Worm (Caenorhabditis elegans) whole organism, L4 larva: ENCODE measurements around the gene npr-41.

Source experiments
- F10B5.3 ChIP-seq: sonication (generic microtip); optimal IDR thresholded peaks from 2 replicates; lab custom pipeline; 2016; ENCODE audit warnings: mild to moderate bottlenecking, missing genetic modification characterization, missing compliant biosample characterization
- F37D6.2 ChIP-seq: sonication (generic microtip); optimal IDR thresholded peaks from 2 replicates; lab custom pipeline; 2016; ENCODE audit warnings: mild to moderate bottlenecking, missing genetic modification characterization, missing compliant biosample characterization
- F44E2.7 ChIP-seq: fragments of 200-800 bp; sonication (Bioruptor generic); IDR thresholded peaks from 2 replicates; pipeline ENCODE4 v2.1.2; 2022; ENCODE audit warnings: missing genetic modification characterization, missing compliant biosample characterization
- F49E8.2 ChIP-seq: sonication (generic microtip); optimal IDR thresholded peaks from 2 replicates; lab custom pipeline; 2016; ENCODE audit warnings: missing compliant biosample characterization, mild to moderate bottlenecking, missing genetic modification characterization, borderline replicate concordance
- T20F7.1 ChIP-seq: fragments of 200-800 bp; sonication (Bioruptor generic); optimal IDR thresholded peaks from 2 replicates; lab custom pipeline; 2018; ENCODE audit warnings: mild to moderate bottlenecking, missing genetic modification characterization, missing compliant biosample characterization
- T26A8.4 ChIP-seq: fragments of 200-800 bp; sonication (Bioruptor generic); IDR thresholded peaks from 2 replicates; pipeline ENCODE4 v1.3.6; 2022; ENCODE audit warnings: missing genetic modification characterization, missing compliant biosample characterization
- Y48G9A.11 ChIP-seq: fragments of 200-800 bp; sonication (Bioruptor generic); IDR thresholded peaks from 2 replicates; pipeline ENCODE4 v1.3.6; 2022; ENCODE audit warnings: missing genetic modification reagents, missing genetic modification characterization, missing compliant biosample characterization
- ZK337.2 ChIP-seq: fragments of 200-800 bp; sonication (Bioruptor generic); IDR thresholded peaks from 2 replicates; pipeline ENCODE4 v1.3.6; 2022; ENCODE audit warnings: missing genetic modification reagents, missing genetic modification characterization, missing compliant biosample characterization
- ZK546.5 ChIP-seq, 2 experiments: sonication (generic microtip); optimal IDR thresholded peaks; 2 replicates each; lab custom pipeline; 2017; ENCODE audit warnings: missing biosample characterization in 2 of 2, missing genetic modification characterization in 2 of 2
- aly-2 ChIP-seq: sonication (generic microtip); optimal IDR thresholded peaks from 2 replicates; lab custom pipeline; 2018; ENCODE audit warnings: missing biosample characterization, missing genetic modification characterization
- arid-1 ChIP-seq: fragments of 200-800 bp; sonication (Bioruptor generic); conservative IDR thresholded peaks from 2 replicates; pipeline ENCODE4 v1.3.6; 2022; ENCODE audit warnings: missing genetic modification reagents, missing genetic modification characterization, missing compliant biosample characterization
- attf-4 ChIP-seq: sonication (generic microtip); optimal IDR thresholded peaks from 3 replicates; lab custom pipeline; 2017; ENCODE audit warnings: missing biosample characterization, missing genetic modification characterization
- ceh-20 ChIP-seq: fragments of 200-800 bp; sonication (Bioruptor generic); IDR thresholded peaks from 2 replicates; pipeline ENCODE4 v1.3.6; 2022; ENCODE audit warnings: missing genetic modification reagents, missing genetic modification characterization, missing compliant biosample characterization
- ceh-28 ChIP-seq: fragments of 150-350 bp; optimal IDR thresholded peaks from 2 replicates; lab custom pipeline; 2014; ENCODE audit warnings: missing biosample characterization, missing genetic modification reagents, missing genetic modification characterization
- ceh-32 ChIP-seq: sonication (generic microtip); optimal IDR thresholded peaks from 2 replicates; lab custom pipeline; 2016; ENCODE audit warnings: mild to moderate bottlenecking, missing genetic modification characterization, missing compliant biosample characterization; ENCODE audit not compliant: poor library complexity
- ceh-44 ChIP-seq: fragments of 200-800 bp; sonication (Bioruptor generic); IDR thresholded peaks from 2 replicates; pipeline ENCODE4 v1.3.6; 2022; ENCODE audit warnings: missing genetic modification reagents, missing genetic modification characterization, missing compliant biosample characterization
- daf-19 ChIP-seq: fragments of 200-800 bp; sonication (Bioruptor generic); conservative IDR thresholded peaks from 2 replicates; pipeline ENCODE4 v1.3.6; 2022; ENCODE audit warnings: missing genetic modification characterization, missing compliant biosample characterization
- dmd-6 ChIP-seq: fragments of 200-800 bp; sonication (Bioruptor generic); IDR thresholded peaks from 2 replicates; pipeline ENCODE4 v1.3.6; 2022; ENCODE audit warnings: missing genetic modification reagents, missing genetic modification characterization, missing compliant biosample characterization
- dmd-9 ChIP-seq: fragments of 200-800 bp; sonication (Bioruptor generic); IDR thresholded peaks from 2 replicates; pipeline ENCODE4 v1.3.6; 2022; ENCODE audit warnings: missing genetic modification reagents, missing genetic modification characterization, missing compliant biosample characterization
- duxl-1 ChIP-seq: sonication (generic microtip); optimal IDR thresholded peaks from 2 replicates; lab custom pipeline; 2016; ENCODE audit warnings: mild to moderate bottlenecking, missing genetic modification characterization, moderate library complexity, missing compliant biosample characterization; ENCODE audit not compliant: poor library complexity
- dve-1 ChIP-seq: sonication (generic microtip); optimal IDR thresholded peaks from 2 replicates; lab custom pipeline; 2017; ENCODE audit warnings: antibody characterized with exemption, mild to moderate bottlenecking, missing genetic modification characterization, missing compliant biosample characterization; ENCODE audit not compliant: insufficient read depth
- fkh-10 ChIP-seq: fragments of 150-350 bp; optimal IDR thresholded peaks from 2 replicates; lab custom pipeline; 2014; ENCODE audit warnings: missing biosample characterization, missing genetic modification reagents, missing genetic modification characterization
- hif-1 ChIP-seq, 2 experiments: sonication (generic microtip); optimal IDR thresholded peaks; 2 replicates each; lab custom pipeline; 2016 to 2017; ENCODE audit warnings: missing compliant biosample characterization in 2 of 2, missing genetic modification characterization in 2 of 2, missing genetic modification reagents in 2 of 2, missing genotype in 2 of 2, mild to moderate bottlenecking in 1 of 2
- hmg-1.1 ChIP-seq: fragments of 200-800 bp; sonication (Bioruptor generic); IDR thresholded peaks from 2 replicates; pipeline ENCODE4 v1.3.6; 2022; ENCODE audit warnings: missing genetic modification reagents, missing genetic modification characterization, missing compliant biosample characterization
- lim-7 ChIP-seq: fragments of 200-800 bp; sonication (Bioruptor generic); IDR thresholded peaks from 2 replicates; pipeline ENCODE4 v1.3.6; 2022; ENCODE audit warnings: missing genetic modification characterization, missing compliant biosample characterization
- lin-15B ChIP-seq: fragments of 150-350 bp; sonication (generic microtip); optimal IDR thresholded peaks from 3 replicates; lab custom pipeline; 2014; ENCODE audit warnings: missing biosample characterization, missing genetic modification characterization
- lin-29 ChIP-seq: fragments of 200-800 bp; sonication (Bioruptor generic); IDR thresholded peaks from 2 replicates; pipeline ENCODE4 v1.3.6; 2022; ENCODE audit warnings: missing genetic modification reagents, missing genetic modification characterization, missing compliant biosample characterization
- lin-38 ChIP-seq: fragments of 200-800 bp; sonication (Bioruptor generic); IDR thresholded peaks from 2 replicates; pipeline ENCODE4 v1.3.6; 2022; ENCODE audit warnings: missing genetic modification reagents, missing genetic modification characterization, missing compliant biosample characterization
- lin-39 ChIP-seq: fragments of 150-350 bp; optimal IDR thresholded peaks from 2 replicates; lab custom pipeline; 2014; ENCODE audit warnings: missing biosample characterization, missing genetic modification reagents, missing genetic modification characterization
- madf-5 ChIP-seq, 2 experiments: fragments of 200-800 bp; sonication (Bioruptor generic); IDR thresholded peaks; 2 replicates each; pipeline ENCODE4 v1.3.6; 2022; ENCODE audit warnings: missing compliant biosample characterization in 2 of 2, missing genetic modification characterization in 2 of 2
- mdl-1 ChIP-seq, 2 experiments: fragments of 150-350 bp in 1 of 2; sonication (generic microtip) in 1 of 2; optimal IDR thresholded peaks; 2 replicates each; lab custom pipeline; 2014 to 2017; ENCODE audit warnings: missing biosample characterization in 2 of 2, missing genetic modification characterization in 2 of 2
- mep-1 ChIP-seq: fragments of 150-350 bp; sonication (generic microtip); optimal IDR thresholded peaks from 3 replicates; lab custom pipeline; 2014; ENCODE audit warnings: missing biosample characterization, missing genetic modification characterization
- nhr-102 ChIP-seq: sonication (generic microtip); optimal IDR thresholded peaks from 2 replicates; lab custom pipeline; 2016; ENCODE audit warnings: mild to moderate bottlenecking, missing genetic modification characterization, moderate library complexity, missing compliant biosample characterization
- nhr-11 ChIP-seq: fragments of 150-350 bp; optimal IDR thresholded peaks from 2 replicates; lab custom pipeline; 2014; ENCODE audit warnings: missing biosample characterization, missing genetic modification characterization
- nhr-111 ChIP-seq: fragments of 200-800 bp; sonication (Bioruptor generic); optimal IDR thresholded peaks from 2 replicates; lab custom pipeline; 2018; ENCODE audit warnings: mild to moderate bottlenecking, missing genetic modification characterization, missing compliant biosample characterization
- nhr-28 ChIP-seq: fragments of 150-350 bp; optimal IDR thresholded peaks from 2 replicates; lab custom pipeline; 2014; ENCODE audit warnings: missing biosample characterization, missing genetic modification characterization
- nhr-41 ChIP-seq: fragments of 200-800 bp; sonication (Bioruptor generic); IDR thresholded peaks from 2 replicates; pipeline ENCODE4 v1.3.6; 2022; ENCODE audit warnings: missing genetic modification reagents, missing genetic modification characterization, missing compliant biosample characterization
- nhr-42 ChIP-seq: fragments of 200-800 bp; sonication (Bioruptor generic); IDR thresholded peaks from 2 replicates; pipeline ENCODE4 v1.3.6; 2022; ENCODE audit warnings: missing genetic modification characterization, missing compliant biosample characterization
- nhr-76 ChIP-seq: fragments of 150-350 bp; optimal IDR thresholded peaks from 2 replicates; lab custom pipeline; 2014; ENCODE audit warnings: missing biosample characterization, missing genetic modification characterization
- nhr-77 ChIP-seq: fragments of 150-350 bp; optimal IDR thresholded peaks from 2 replicates; lab custom pipeline; 2014; ENCODE audit warnings: missing biosample characterization, missing genetic modification characterization
- pha-4 ChIP-seq, 2 experiments: fragments of 150-350 bp in 1 of 2; fragments of 200-800 bp in 1 of 2; sonication (Bioruptor generic) in 1 of 2; IDR thresholded peaks in 1 of 2; optimal IDR thresholded peaks in 1 of 2; 2 replicates each; pipeline versions ENCODE4 v1.3.6 to Lab custom; 2014 to 2022; ENCODE audit warnings: missing genetic modification characterization in 2 of 2, missing genetic modification reagents in 2 of 2, missing biosample characterization in 1 of 2, missing compliant biosample characterization in 1 of 2
- php-3 ChIP-seq: fragments of 200-800 bp; sonication (Bioruptor generic); IDR thresholded peaks from 2 replicates; pipeline ENCODE4 v1.3.6; 2022; ENCODE audit warnings: missing genetic modification reagents, missing genetic modification characterization, missing compliant biosample characterization
- skn-1 ChIP-seq: fragments of 150-350 bp; optimal IDR thresholded peaks from 2 replicates; lab custom pipeline; 2014; ENCODE audit warnings: missing biosample characterization, missing genetic modification characterization
- snpc-4 ChIP-seq: fragments of 150-350 bp; optimal IDR thresholded peaks from 2 replicates; lab custom pipeline; 2014; ENCODE audit warnings: missing biosample characterization, missing genetic modification characterization
- spr-3 ChIP-seq: fragments of 200-800 bp; sonication (Bioruptor generic); optimal IDR thresholded peaks from 2 replicates; lab custom pipeline; 2018; ENCODE audit warnings: mild to moderate bottlenecking, missing genetic modification characterization, missing compliant biosample characterization
- tag-97 ChIP-seq: fragments of 200-800 bp; sonication (Bioruptor generic); IDR thresholded peaks from 2 replicates; pipeline ENCODE4 v1.3.6; 2022; ENCODE audit warnings: missing genetic modification characterization, missing compliant biosample characterization
- unc-39 ChIP-seq: sonication (generic microtip); optimal IDR thresholded peaks from 2 replicates; lab custom pipeline; 2017; ENCODE audit warnings: missing biosample characterization, missing genetic modification characterization
- vab-7 ChIP-seq: fragments of 200-800 bp; sonication (Bioruptor generic); IDR thresholded peaks from 2 replicates; pipeline ENCODE4 v1.3.6; 2022; ENCODE audit warnings: missing genetic modification reagents, missing genetic modification characterization, missing compliant biosample characterization
- zfp-2 ChIP-seq: sonication (generic microtip); optimal IDR thresholded peaks from 2 replicates; lab custom pipeline; 2016; ENCODE audit warnings: mild to moderate bottlenecking, missing genetic modification characterization, missing compliant biosample characterization
- ztf-7 ChIP-seq: fragments of 150-350 bp; optimal IDR thresholded peaks from 2 replicates; lab custom pipeline; 2014; ENCODE audit warnings: missing biosample characterization, missing genetic modification characterization

The npr-41 gene

ce11 chrII:11545299-11545951 lies 35.0 kb downstream of the npr-41 start, which contains the start of gene dnj-13 (continued):
- peak; percentile 98 for TF ChIP-seq pha-4 (GFP tag; IDR thresholded peaks at IDR 0.05; lab: Robert Waterston, UW)
- TF ChIP-seq pha-4 (tag; optimal IDR thresholded peaks at IDR 0.05; lab: Kevin White, UChicago), result peak; percentile 89
- peak; percentile 79 for TF ChIP-seq dmd-9 (GFP tag; lab: Robert Waterston, UW)
- peak; percentile 96 for TF ChIP-seq php-3 (GFP tag; lab: Robert Waterston, UW)
- TF ChIP-seq lim-7 (GFP tag; lab: Robert Waterston, UW), result peak; percentile 66
- no peak for TF ChIP-seq lin-39
- peak; percentile 98 for TF ChIP-seq dve-1 (tag; lab: Kevin White, UChicago)
- peak; percentile 95 for TF ChIP-seq dmd-6 (GFP tag; lab: Robert Waterston, UW)
- TF ChIP-seq T20F7.1, result peak; percentile 89
- TF ChIP-seq vab-7 (GFP tag; lab: Robert Waterston, UW), result peak; percentile 85
- TF ChIP-seq F44E2.7 (GFP tag; lab: Robert Waterston, UW), result no peak
- peak; percentile 99 for TF ChIP-seq lin-38 (GFP tag; lab: Robert Waterston, UW)
- TF ChIP-seq ZK337.2, result no peak
- peak; percentile 97 for TF ChIP-seq hmg-1.1 (GFP tag; lab: Robert Waterston, UW)
- TF ChIP-seq nhr-102 (tag; lab: Kevin White, UChicago), result peak; percentile 93
- TF ChIP-seq ZK546.5 (tag; optimal IDR thresholded peaks at IDR 0.05; lab: Kevin White, UChicago), result no peak
- TF ChIP-seq F49E8.2 (tag; lab: Kevin White, UChicago), result peak; percentile 94
- no peak for TF ChIP-seq snpc-4 (tag; lab: Kevin White, UChicago)
- TF ChIP-seq aly-2 (tag; lab: Kevin White, UChicago), result no peak
- TF ChIP-seq ceh-28 (tag; lab: Kevin White, UChicago), result no peak
- TF ChIP-seq zfp-2 (tag; lab: Kevin White, UChicago), result peak; percentile 73
- TF ChIP-seq nhr-76 (tag; lab: Kevin White, UChicago), result no peak
- peak; percentile 95 for TF ChIP-seq duxl-1
- TF ChIP-seq ceh-32 (tag; lab: Kevin White, UChicago), result peak; percentile 28
- peak; percentile 75 to 76 for TF ChIP-seq mdl-1 (tag; optimal IDR thresholded peaks at IDR 0.05; lab: Kevin White, UChicago)
- peak; percentile 96 for TF ChIP-seq mep-1 (tag; lab: Kevin White, UChicago)
- TF ChIP-seq arid-1 (GFP tag; lab: Robert Waterston, UW), result peak; percentile 97
- TF ChIP-seq nhr-28 (tag; lab: Kevin White, UChicago), result peak; percentile 85
- TF ChIP-seq daf-19 (GFP tag; lab: Robert Waterston, UW), result no peak
- no peak for TF ChIP-seq attf-4 (tag; lab: Kevin White, UChicago)
- peak; percentile 90 for TF ChIP-seq nhr-77 (tag; lab: Kevin White, UChicago)
- peak; percentile 96 for TF ChIP-seq ceh-20 (GFP tag; lab: Robert Waterston, UW)
- TF ChIP-seq nhr-11 (tag; lab: Kevin White, UChicago), result peak; percentile 96
- peak; percentile 95 for TF ChIP-seq nhr-42
- TF ChIP-seq ceh-44 (GFP tag; lab: Robert Waterston, UW), result peak; percentile 92
- TF ChIP-seq skn-1 (tag; lab: Kevin White, UChicago), result no peak
- TF ChIP-seq nhr-41 (GFP tag; lab: Robert Waterston, UW), result peak; percentile 94
- TF ChIP-seq spr-3, result peak; percentile 94
- TF ChIP-seq F37D6.2, result peak; percentile 91
- TF ChIP-seq hif-1 (tag; optimal IDR thresholded peaks at IDR 0.05; lab: Kevin White, UChicago), result peak; percentile 77 to 92
- TF ChIP-seq Y48G9A.11 (GFP tag; lab: Robert Waterston, UW), result peak; percentile 86
- TF ChIP-seq madf-5 (GFP tag; IDR thresholded peaks at IDR 0.05; lab: Robert Waterston, UW), result peak; percentile 87 to 91; a peak in 3 of 4 replicates
- peak; percentile 87; the same call in 1 of the 2 replicates for TF ChIP-seq tag-97 (GFP tag; lab: Robert Waterston, UW)
- no peak for TF ChIP-seq lin-15B (tag; lab: Kevin White, UChicago)
- TF ChIP-seq F10B5.3 (tag; lab: Kevin White, UChicago), result peak; percentile 89
- TF ChIP-seq fkh-10, result peak; percentile 73
- TF ChIP-seq ztf-7 (tag; lab: Kevin White, UChicago), result peak; percentile 39
- TF ChIP-seq nhr-111 (GFP tag; lab: Kevin White, UChicago), result peak; percentile 96
- peak; percentile 97 for TF ChIP-seq T26A8.4 (GFP tag; lab: Robert Waterston, UW)
- TF ChIP-seq lin-29 (GFP tag; lab: Robert Waterston, UW), result peak; percentile 91
- no peak for TF ChIP-seq unc-39 (tag; lab: Kevin White, UChicago)
